Fruit fly (Drosophila melanogaster): ENCODE measurements around the gene SWIP.

Gene SWIP

dm6 chrX:16285186-16285585, 28.3 kb upstream of the SWIP start (continued):
- TF ChIP-seq Ets97D (GFP tag; optimal IDR thresholded peaks at IDR 0.05) (no peak), dimm (GFP tag; IDR thresholded peaks at IDR 0.05) (no peak), CG30020 (tag; optimal IDR thresholded peaks at IDR 0.05) (no peak), Xrp1 (GFP tag; IDR thresholded peaks at IDR 0.05) (peak; percentile 51; the same call in 1 of the 2 replicates), chinmo (GFP tag; IDR thresholded peaks at IDR 0.05; ENCODE audit: partially characterized antibody) (no peak), CG15269 (tag; optimal IDR thresholded peaks at IDR 0.05) (peak; percentile 48), CG17328 (GFP tag; IDR thresholded peaks at IDR 0.05) (0 out of 2 replicates have a peak, but pooled peaks have one; percentile 15), CG7839 (tag; optimal IDR thresholded peaks at IDR 0.05) (peak; percentile 36), Mrtf (GFP tag; IDR thresholded peaks at IDR 0.05) (no peak), Sox100B (GFP tag; optimal IDR thresholded peaks at IDR 0.05) (peak; percentile 1), CG3407 (GFP tag; optimal IDR thresholded peaks at IDR 0.05) (no peak), CG10565 (GFP tag; optimal IDR thresholded peaks at IDR 0.05) (no peak), Fer3 (tag; optimal IDR thresholded peaks at IDR 0.05) (peak; percentile 38), lab (GFP tag; optimal IDR thresholded peaks at IDR 0.05) (peak; percentile 48), CG9817 (tag; optimal IDR thresholded peaks at IDR 0.05) (no peak), Rfx (GFP tag; IDR thresholded peaks at IDR 0.05) (0 out of 2 replicates have a peak, but pooled peaks have one; percentile 25), CG8478 (optimal IDR thresholded peaks at IDR 0.05) (no peak), exex (tag; optimal IDR thresholded peaks at IDR 0.05) (no peak), CG31441 (GFP tag; IDR thresholded peaks at IDR 0.05) (peak; percentile 41), CG9932 (GFP tag; IDR thresholded peaks at IDR 0.05) (peak; percentile 24; the same call in 1 of the 2 replicates), tna (GFP tag; IDR thresholded peaks at IDR 0.05; ENCODE audit: partially characterized antibody) (no peak), CG12659 (GFP tag; optimal IDR thresholded peaks at IDR 0.05) (peak; percentile 6), grau (tag; optimal IDR thresholded peaks at IDR 0.05) (peak; percentile 91), lola (GFP tag; optimal IDR thresholded peaks at IDR 0.05) (peak in 1 of 3 experiments; percentile 6), B-H2 (GFP tag; optimal IDR thresholded peaks at IDR 0.05) (no peak), Dfd (GFP tag; optimal IDR thresholded peaks at IDR 0.05) (no peak), gem (tag; optimal IDR thresholded peaks at IDR 0.05) (peak; percentile 65), CG18262 (tag; optimal IDR thresholded peaks at IDR 0.05) (peak; percentile 36), sd (tag; optimal IDR thresholded peaks at IDR 0.05) (no peak), prd (optimal IDR thresholded peaks at IDR 0.05) (no peak), prd (GFP tag; IDR thresholded peaks at IDR 0.05) (peak; percentile 22; the same call in 1 of the 3 replicates), CG10543 (GFP tag; optimal IDR thresholded peaks at IDR 0.05) (no peak), pzg (GFP tag; optimal IDR thresholded peaks at IDR 0.05) (no peak), CG9215 (GFP tag; IDR thresholded peaks at IDR 0.05) (no peak), CG3995 (GFP tag; optimal IDR thresholded peaks at IDR 0.05) (no peak), CG4360 (GFP tag; IDR thresholded peaks at IDR 0.05) (no peak), CG10321 (GFP tag; IDR thresholded peaks at IDR 0.05) (no peak), CG3726 (GFP tag; IDR thresholded peaks at IDR 0.05) (no peak), CG8388 (GFP tag; optimal IDR thresholded peaks at IDR 0.05) (peak; percentile 19), Sry-β (GFP tag; optimal IDR thresholded peaks at IDR 0.05) (no peak), Hmx (GFP tag; optimal IDR thresholded peaks at IDR 0.05) (no peak), B-H1 (GFP tag; IDR thresholded peaks at IDR 0.05) (0 out of 3 replicates have a peak, but pooled peaks have one; percentile 15), CG6272 (GFP tag; IDR thresholded peaks at IDR 0.05) (no peak), insv (GFP tag; optimal IDR thresholded peaks at IDR 0.05) (no peak), CG17361 (GFP tag; IDR thresholded peaks at IDR 0.05) (0 out of 3 replicates have a peak, but pooled peaks have one; percentile 33), CG43689 (GFP tag; IDR thresholded peaks at IDR 0.05) (no peak), CG30403 (GFP tag; optimal IDR thresholded peaks at IDR 0.05) (peak; percentile 28), CG12299 (tag; optimal IDR thresholded peaks at IDR 0.05) (peak; percentile 10), Blimp-1 (GFP tag; optimal IDR thresholded peaks at IDR 0.05) (peak; percentile 18), grn (GFP tag; optimal IDR thresholded peaks at IDR 0.05) (no peak), org-1 (GFP tag; optimal IDR thresholded peaks at IDR 0.05) (no peak)
